Worm (Caenorhabditis elegans): ENCODE data around the gene C06G3.8.
A peak's percentile ranks its signal among the peaks of the same experiment; 100 is the strongest.

Gene C06G3.8

ce11 chrIV:7043430-7043829, 11.1 kb upstream of the C06G3.8 start:
- no peak for TF ChIP-seq nhr-71 (tag; optimal IDR thresholded peaks at IDR 0.05)
- TF ChIP-seq elt-2 (tag; optimal IDR thresholded peaks at IDR 0.05) = no peak
- TF ChIP-seq zag-1 (tag; optimal IDR thresholded peaks at IDR 0.05) = no peak
- TF ChIP-seq aha-1 (tag; optimal IDR thresholded peaks at IDR 0.05) = no peak
- TF ChIP-seq ama-1 (optimal IDR thresholded peaks at IDR 0.05) = no peak
- no peak for TF ChIP-seq snu-23 (GFP tag; optimal IDR thresholded peaks at IDR 0.05)
- no peak for TF ChIP-seq lir-3 (tag; optimal IDR thresholded peaks at IDR 0.05; ENCODE audit: poor library complexity)
- no peak for TF ChIP-seq hlh-4 (tag; optimal IDR thresholded peaks at IDR 0.05)
- no peak for TF ChIP-seq nhr-84 (tag; optimal IDR thresholded peaks at IDR 0.05)
- TF ChIP-seq mdl-1 (tag; optimal IDR thresholded peaks at IDR 0.05) = no peak
- no peak for TF ChIP-seq lin-39 (tag; optimal IDR thresholded peaks at IDR 0.05)
- no peak for TF ChIP-seq pag-3 (tag; optimal IDR thresholded peaks at IDR 0.05; ENCODE audit: borderline replicate concordance, insufficient read depth)
- no peak for TF ChIP-seq lin-14 (GFP tag; optimal IDR thresholded peaks at IDR 0.05)
- TF ChIP-seq irx-1 (tag; optimal IDR thresholded peaks at IDR 0.05) = no peak
- no peak for TF ChIP-seq unc-130 (tag; optimal IDR thresholded peaks at IDR 0.05)
- no peak for TF ChIP-seq pqm-1 (tag; optimal IDR thresholded peaks at IDR 0.05)

ce11 chrIV:7039476-7040261, 7.3 kb upstream of the C06G3.8 start, which contains the start of the genes cogc-2 and klp-18:
cogc-2 (minus strand) TSS chrIV:7039580.
klp-18 (plus strand) TSS chrIV:7040211.
- TF ChIP-seq hlh-17 (GFP tag; optimal IDR thresholded peaks at IDR 0.05; ENCODE audit: borderline replicate concordance) (no peak), F16B12.6 (tag; optimal IDR thresholded peaks at IDR 0.05) (peak; percentile 50), tbx-2 (tag; optimal IDR thresholded peaks at IDR 0.05) (peak; percentile 85), mab-9 (GFP tag; IDR thresholded peaks at IDR 0.05) (peak; percentile 59), sup-37 (GFP tag; optimal IDR thresholded peaks at IDR 0.05) (no peak), blmp-1 (tag; optimal IDR thresholded peaks at IDR 0.05) (peak; percentile 80), nhr-76 (tag; optimal IDR thresholded peaks at IDR 0.05) (peak; percentile 69), vab-15 (tag; optimal IDR thresholded peaks at IDR 0.05) (no peak), lin-35 (GFP tag; optimal IDR thresholded peaks at IDR 0.05) (peak; percentile 95 to 99), hlh-4 (tag; optimal IDR thresholded peaks at IDR 0.05) (no peak), unc-62 (GFP tag; optimal IDR thresholded peaks at IDR 0.05) (no peak), fos-1 (tag; optimal IDR thresholded peaks at IDR 0.05) (peak; percentile 44), nhr-90 (tag; optimal IDR thresholded peaks at IDR 0.05; ENCODE audit: poor library complexity) (peak; percentile 85), nhr-77 (tag; optimal IDR thresholded peaks at IDR 0.05) (peak; percentile 68), ceh-8 (GFP tag; optimal IDR thresholded peaks at IDR 0.05) (peak; percentile 45), hpl-2 (GFP tag; optimal IDR thresholded peaks at IDR 0.05) (peak; percentile 63), grh-1 (GFP tag; IDR thresholded peaks at IDR 0.05) (peak; percentile 78), ztf-4 (tag; optimal IDR thresholded peaks at IDR 0.05) (peak; percentile 62), pqm-1 (tag; optimal IDR thresholded peaks at IDR 0.05) (no peak), mep-1 (tag; optimal IDR thresholded peaks at IDR 0.05) (peak; percentile 81), sptf-1 (tag; optimal IDR thresholded peaks at IDR 0.05) (no peak), unc-98 (GFP tag; IDR thresholded peaks at IDR 0.05) (no peak), aha-1 (tag; optimal IDR thresholded peaks at IDR 0.05) (no peak), efl-1 (optimal IDR thresholded peaks at IDR 0.05) (peak; percentile 96 to 97), efl-1 (GFP tag; optimal IDR thresholded peaks at IDR 0.05 in 1 of 2) (peak; percentile 95 to 99), ceh-82 (tag; optimal IDR thresholded peaks at IDR 0.05) (peak; percentile 63 to 86 (median 75)), swsn-7 (tag; optimal IDR thresholded peaks at IDR 0.05) (peak; percentile 83), ces-1 (GFP tag; optimal IDR thresholded peaks at IDR 0.05) (no peak), jun-1 (tag; optimal IDR thresholded peaks at IDR 0.05) (peak; percentile 44), snu-23 (GFP tag; optimal IDR thresholded peaks at IDR 0.05) (peak; percentile 91), nhr-85 (tag) (peak; percentile 85), unc-30 (tag; optimal IDR thresholded peaks at IDR 0.05) (no peak), dsc-1 (tag; optimal IDR thresholded peaks at IDR 0.05) (peak; percentile 85), zip-4 (GFP tag; optimal IDR thresholded peaks at IDR 0.05) (peak; percentile 64), lin-14 (GFP tag; optimal IDR thresholded peaks at IDR 0.05) (peak; percentile 83), ama-1 (optimal IDR thresholded peaks at IDR 0.05) (no peak), pax-3 (tag; optimal IDR thresholded peaks at IDR 0.05) (peak; percentile 32), nhr-12 (tag; optimal IDR thresholded peaks at IDR 0.05) (no peak), C04F5.9 (tag; optimal IDR thresholded peaks at IDR 0.05) (peak; percentile 52), ztf-11 (tag; optimal IDR thresholded peaks at IDR 0.05) (peak in 1 of 2 experiments; percentile 63), zag-1 (tag; optimal IDR thresholded peaks at IDR 0.05) (no peak)
